Fruit fly (Drosophila melanogaster) whole organism, pupa: ENCODE data around the gene CG11454.

ENCODE experiments used
- CG10348 ChIP-seq: fragments of 200-800 bp; sonication (Bioruptor generic); IDR thresholded peaks from 2 replicates; pipeline ENCODE4 v1.3.6; 2022; ENCODE audit warnings: missing biosample characterization, missing genetic modification characterization
- CG8159 ChIP-seq: fragments of 200-800 bp; sonication (Bioruptor generic); optimal IDR thresholded peaks from 3 replicates; lab custom pipeline; 2018; ENCODE audit warnings: missing biosample characterization, mild to moderate bottlenecking, missing genetic modification characterization, moderate library complexity
- D1 ChIP-seq: fragments of 200-800 bp; sonication (Bioruptor generic); optimal IDR thresholded peaks from 2 replicates; lab custom pipeline; 2018; ENCODE audit warnings: missing biosample characterization, mild to moderate bottlenecking, missing genetic modification characterization, moderate library complexity
- Ets98B ChIP-seq: fragments of 200-800 bp; sonication (Bioruptor generic); IDR thresholded peaks from 2 replicates; pipeline ENCODE4 v1.3.6; 2022; ENCODE audit warnings: missing biosample characterization, missing genetic modification characterization
- Pif1B ChIP-seq: fragments of 200-800 bp; sonication (Bioruptor generic); optimal IDR thresholded peaks from 3 replicates; lab custom pipeline; 2016; ENCODE audit warnings: missing biosample characterization, missing genetic modification characterization
- Snoo ChIP-seq: fragments of 200-800 bp; sonication (Bioruptor generic); optimal IDR thresholded peaks from 3 replicates; lab custom pipeline; 2017; ENCODE audit warnings: missing biosample characterization, mild to moderate bottlenecking, missing genetic modification characterization, inconsistent platforms
- fd96Ca ChIP-seq: fragments of 200-800 bp; sonication (Bioruptor generic); IDR thresholded peaks from 3 replicates; pipeline ENCODE4 v1.3.6; 2022; ENCODE audit warnings: missing biosample characterization, missing genetic modification characterization
- rn ChIP-seq: fragments of 200-800 bp; sonication (Bioruptor generic); IDR thresholded peaks from 2 replicates; pipeline ENCODE4 v1.3.6; 2022; ENCODE audit warnings: missing biosample characterization, missing genetic modification characterization

DNA sequence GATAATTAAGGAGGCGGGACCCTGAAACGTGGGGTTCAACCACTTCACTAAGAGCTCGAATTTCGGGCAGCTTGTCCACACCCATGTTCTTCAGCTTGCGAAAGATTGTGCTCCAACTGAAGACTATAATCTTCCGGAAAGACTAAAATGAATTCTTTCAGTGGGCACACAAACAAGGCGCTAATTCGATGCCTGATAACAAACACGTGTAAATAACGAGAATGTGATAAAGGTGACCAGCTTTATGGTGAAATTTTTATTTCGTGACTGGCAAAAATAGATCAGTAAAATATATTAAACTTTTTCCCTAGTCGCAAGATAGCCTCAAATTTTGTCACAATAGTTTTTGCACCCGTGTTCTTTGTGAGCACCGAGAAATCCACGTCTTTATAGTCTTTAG is 2.3 kb upstream of the CG11454 start, which contains the start of the genes CG31975 and ovm:
- TF ChIP-seq Ets98B, result no peak
- no peak for TF ChIP-seq rn (GFP tag; lab: Robert Waterston, UW)
- no peak for TF ChIP-seq D1 (tag; lab: Kevin White, UChicago)
- TF ChIP-seq Pif1B (GFP tag; lab: Kevin White, UChicago), result no peak
- TF ChIP-seq fd96Ca, result no peak
- TF ChIP-seq Snoo (tag; lab: Kevin White, UChicago), result no peak
- TF ChIP-seq CG8159 (tag; lab: Kevin White, UChicago), result no peak
- no peak for TF ChIP-seq CG10348 (GFP tag; lab: Robert Waterston, UW)
